Worm (Caenorhabditis elegans): ENCODE results near the gene pqn-84.

ce11 chrIII:11750817-11751216 is 50.8 kb downstream of the pqn-84 start:
- TF ChIP-seq K11D2.4 (GFP tag; IDR thresholded peaks at IDR 0.05) (no peak), cebp-1 (GFP tag; IDR thresholded peaks at IDR 0.05) (no peak), cebp-1 (tag; optimal IDR thresholded peaks at IDR 0.05) (no peak), mxl-1 (tag; optimal IDR thresholded peaks at IDR 0.05) (no peak), ceh-27 (GFP tag; optimal IDR thresholded peaks at IDR 0.05) (no peak), hlh-12 (tag; optimal IDR thresholded peaks at IDR 0.05) (no peak), F37B4.10 (GFP tag; IDR thresholded peaks at IDR 0.05) (no peak), F57C9.4 (tag; optimal IDR thresholded peaks at IDR 0.05) (no peak), egl-18 (GFP tag; IDR thresholded peaks at IDR 0.05) (no peak), F23B12.7 (tag; optimal IDR thresholded peaks at IDR 0.05; ENCODE audit: insufficient read depth) (no peak), egl-44 (GFP tag; IDR thresholded peaks at IDR 0.05) (no peak)

Data from whole organism, young adult.